Worm (Caenorhabditis elegans) whole organism, L3 larva: ENCODE data around the gene arrd-5.

Experiments used
- ZK546.5 ChIP-seq: sonication (generic microtip); optimal IDR thresholded peaks from 2 replicates; lab custom pipeline; 2017; ENCODE audit warnings: missing biosample characterization, missing genetic modification characterization
- aly-2 ChIP-seq: fragments of 150-350 bp; optimal IDR thresholded peaks from 2 replicates; lab custom pipeline; 2014; ENCODE audit warnings: missing biosample characterization, missing genetic modification characterization
- ama-1 ChIP-seq: fragments of 150-350 bp; optimal IDR thresholded peaks from 2 replicates; lab custom pipeline; 2018
- ceh-28 ChIP-seq: fragments of 150-350 bp; optimal IDR thresholded peaks from 2 replicates; lab custom pipeline; 2014; ENCODE audit warnings: missing biosample characterization, missing genetic modification reagents, missing genetic modification characterization
- ceh-9 ChIP-seq: sonication (generic microtip); optimal IDR thresholded peaks from 2 replicates; lab custom pipeline; 2018; ENCODE audit warnings: missing biosample characterization, missing genetic modification characterization
- daf-12 ChIP-seq: fragments of 150-350 bp; optimal IDR thresholded peaks from 2 replicates; lab custom pipeline; 2014; ENCODE audit warnings: missing biosample characterization, missing genetic modification reagents, missing genetic modification characterization
- egl-27 ChIP-seq: sonication (generic microtip); optimal IDR thresholded peaks from 4 replicates; lab custom pipeline; 2017; ENCODE audit warnings: missing biosample characterization, missing genetic modification reagents, missing genetic modification characterization
- elt-2 ChIP-seq: sonication (generic microtip); optimal IDR thresholded peaks from 2 replicates; lab custom pipeline; 2016; ENCODE audit warnings: missing genetic modification reagents, mild to moderate bottlenecking, missing genetic modification characterization, missing compliant biosample characterization
- elt-3 ChIP-seq, 3 experiments: fragments of 150-350 bp in 1 of 3; sonication (generic microtip) in 2 of 3; optimal IDR thresholded peaks; 2 replicates in 2 of 3; 4 replicates in 1 of 3; lab custom pipeline; 2014 to 2017; ENCODE audit warnings: missing biosample characterization in 3 of 3, missing genetic modification characterization in 3 of 3
- eor-1 ChIP-seq, 2 experiments: fragments of 150-350 bp; optimal IDR thresholded peaks; 2 replicates each; lab custom pipeline; 2014 to 2018; ENCODE audit warnings: missing biosample characterization in 2 of 2, missing genetic modification characterization in 2 of 2
- fkh-2 ChIP-seq: fragments of 150-350 bp; optimal IDR thresholded peaks from 2 replicates; lab custom pipeline; 2014; ENCODE audit warnings: missing biosample characterization, missing genetic modification reagents, missing genetic modification characterization
- jun-1 ChIP-seq: fragments of 150-350 bp; optimal IDR thresholded peaks from 2 replicates; lab custom pipeline; 2014; ENCODE audit warnings: missing biosample characterization, missing genetic modification reagents, missing genetic modification characterization
- lin-15B ChIP-seq: fragments of 150-350 bp; optimal IDR thresholded peaks from 2 replicates; lab custom pipeline; 2014; ENCODE audit warnings: missing biosample characterization, missing genetic modification characterization
- lin-39 ChIP-seq: fragments of 150-350 bp; optimal IDR thresholded peaks from 2 replicates; lab custom pipeline; 2018; ENCODE audit warnings: missing biosample characterization, missing genetic modification reagents, missing genetic modification characterization
- lsy-12 ChIP-seq: sonication (generic microtip); optimal IDR thresholded peaks from 2 replicates; lab custom pipeline; 2016; ENCODE audit warnings: mild to moderate bottlenecking, missing genetic modification characterization, missing compliant biosample characterization
- mml-1 ChIP-seq: fragments of 150-350 bp; sonication (generic microtip); optimal IDR thresholded peaks from 3 replicates; lab custom pipeline; 2014; ENCODE audit warnings: missing biosample characterization, missing genetic modification characterization
- nfya-1 ChIP-seq: sonication (generic microtip); optimal IDR thresholded peaks from 2 replicates; lab custom pipeline; 2017; ENCODE audit warnings: missing genetic modification characterization, mild to moderate bottlenecking, missing compliant biosample characterization, antibody characterized with exemption, moderate library complexity; ENCODE audit not compliant: insufficient read depth
- nhr-11 ChIP-seq: fragments of 150-350 bp; optimal IDR thresholded peaks from 2 replicates; lab custom pipeline; 2014; ENCODE audit warnings: missing biosample characterization, missing genetic modification characterization
- nhr-23 ChIP-seq: fragments of 150-350 bp; optimal IDR thresholded peaks from 2 replicates; lab custom pipeline; 2014; ENCODE audit warnings: missing biosample characterization, missing genetic modification reagents, missing genetic modification characterization
- nhr-237 ChIP-seq: fragments of 150-350 bp; optimal IDR thresholded peaks from 2 replicates; lab custom pipeline; 2014; ENCODE audit warnings: missing biosample characterization, missing genetic modification characterization
- nhr-43 ChIP-seq: sonication (generic microtip); optimal IDR thresholded peaks from 2 replicates; lab custom pipeline; 2016; ENCODE audit warnings: mild to moderate bottlenecking, missing genetic modification characterization, missing compliant biosample characterization; ENCODE audit not compliant: poor library complexity, severe bottlenecking
- nhr-67 ChIP-seq: fragments of 150-350 bp; optimal IDR thresholded peaks from 2 replicates; lab custom pipeline; 2014; ENCODE audit warnings: missing biosample characterization, missing genetic modification characterization
- pqm-1 ChIP-seq: fragments of 150-350 bp; optimal IDR thresholded peaks from 2 replicates; lab custom pipeline; 2017; ENCODE audit warnings: missing biosample characterization, missing genetic modification characterization, inconsistent platforms
- sea-2 ChIP-seq: fragments of 150-350 bp; sonication (generic microtip); optimal IDR thresholded peaks from 4 replicates; lab custom pipeline; 2014; ENCODE audit warnings: missing biosample characterization, missing genetic modification reagents, missing genetic modification characterization
- tbx-2 ChIP-seq: sonication (generic microtip); optimal IDR thresholded peaks from 2 replicates; lab custom pipeline; 2016; ENCODE audit warnings: mild to moderate bottlenecking, missing genetic modification characterization, missing compliant biosample characterization
- unc-39 ChIP-seq: sonication (generic microtip); optimal IDR thresholded peaks from 4 replicates; lab custom pipeline; 2017; ENCODE audit warnings: missing biosample characterization, missing genetic modification characterization
- ztf-11 ChIP-seq: fragments of 150-350 bp; optimal IDR thresholded peaks from 2 replicates; lab custom pipeline; 2014; ENCODE audit warnings: missing biosample characterization, missing genetic modification characterization
- ztf-4 ChIP-seq: fragments of 150-350 bp; optimal IDR thresholded peaks from 2 replicates; lab custom pipeline; 2014; ENCODE audit warnings: missing biosample characterization, missing genetic modification characterization

Gene arrd-5

DNA sequence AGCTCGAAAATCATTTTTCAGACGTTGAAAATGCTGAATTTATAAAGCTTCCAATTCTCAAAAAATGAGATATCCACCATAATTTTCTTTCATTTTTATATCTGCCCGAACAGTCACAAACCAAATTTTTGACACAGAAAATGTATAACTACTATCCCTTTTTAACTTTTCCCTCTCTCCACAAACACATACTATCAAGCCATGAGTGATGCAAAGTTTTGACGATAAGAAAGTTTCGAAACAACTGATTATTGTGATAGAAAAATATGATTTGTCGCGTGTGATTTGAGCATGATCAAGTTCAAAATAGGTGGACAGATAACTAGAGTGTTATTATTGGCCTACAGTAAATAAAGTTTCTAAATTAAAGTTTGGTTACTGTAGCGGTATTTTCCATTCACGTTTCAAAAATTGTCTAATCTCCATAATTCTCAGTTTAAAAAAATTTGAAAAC, 27.5 kb upstream of the arrd-5 start, which contains the start of gene cyp-13A8:
cyp-13A8 (minus strand) TSS at position 51 of the 454 bp plus-strand sequence.
- TF ChIP-seq nhr-43 (tag; lab: Kevin White, UChicago) (no peak), ZK546.5 (no peak), ceh-28 (no peak), elt-2 (tag; lab: Kevin White, UChicago) (peak; percentile 74), jun-1 (no peak), daf-12 (tag; lab: Kevin White, UChicago) (no peak), mml-1 (tag; lab: Kevin White, UChicago) (no peak), ztf-4 (tag; lab: Kevin White, UChicago) (no peak), nhr-11 (tag; lab: Kevin White, UChicago) (no peak), elt-3 (tag; optimal IDR thresholded peaks at IDR 0.05; lab: Kevin White, UChicago) (peak in 1 of 3 experiments; percentile 14), unc-39 (tag; lab: Kevin White, UChicago) (no peak), fkh-2 (tag; lab: Kevin White, UChicago) (no peak), egl-27 (tag; lab: Kevin White, UChicago) (no peak), pqm-1 (tag; lab: Kevin White, UChicago) (peak; percentile 89), ceh-9 (tag; lab: Kevin White, UChicago) (no peak)

DNA sequence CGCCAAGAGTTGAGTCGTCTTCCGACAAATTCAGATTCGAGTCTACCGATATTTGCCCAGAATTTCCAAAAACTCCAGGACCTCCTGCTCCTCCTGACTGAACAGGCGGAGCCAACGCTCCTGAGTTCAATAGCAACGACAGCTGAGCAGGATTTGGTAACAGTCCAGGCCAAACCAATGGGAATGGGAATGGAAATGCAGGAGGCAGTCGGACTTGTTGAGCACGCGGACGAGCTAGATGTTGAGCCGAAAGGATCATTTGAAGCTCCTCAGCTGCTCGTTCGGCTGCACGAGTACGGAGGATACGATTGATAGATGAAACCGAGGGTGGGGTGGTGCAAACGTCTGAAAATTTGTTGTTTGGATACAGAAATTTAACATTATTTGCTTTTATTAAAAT, 8.1 kb upstream of the arrd-5 start:
- no peak for TF ChIP-seq elt-2 (tag; lab: Kevin White, UChicago)
- no peak for TF ChIP-seq ZK546.5
- TF ChIP-seq tbx-2 (tag; lab: Kevin White, UChicago) = no peak
- TF ChIP-seq aly-2 (tag; lab: Kevin White, UChicago) = no peak
- TF ChIP-seq eor-1 (tag; optimal IDR thresholded peaks at IDR 0.05; lab: Kevin White, UChicago) = no peak
- no peak for TF ChIP-seq nhr-11 (tag; lab: Kevin White, UChicago)

DNA sequence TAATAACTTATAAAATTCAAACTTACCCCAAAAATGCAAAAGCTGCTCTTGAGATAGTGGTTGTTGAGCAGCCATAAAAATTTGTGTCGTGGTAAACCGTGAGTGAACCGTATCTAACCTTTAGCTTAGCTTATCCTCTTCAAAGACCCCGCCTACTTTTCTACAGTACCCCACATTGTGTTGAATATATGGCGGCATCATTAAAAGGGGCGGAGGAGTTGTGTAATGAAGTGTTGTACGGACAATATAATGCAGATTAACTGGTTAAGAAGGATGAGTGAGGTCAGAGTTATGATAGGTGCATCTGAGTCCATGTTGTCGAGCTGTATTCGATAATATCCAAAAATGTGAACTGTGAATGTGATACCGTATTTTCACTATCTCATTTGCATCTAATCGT, 7.2 kb upstream of the arrd-5 start, which contains the start of gene eyg-1:
eyg-1 (minus strand) TSS at position 101 of the 400 bp plus-strand sequence.
- TF ChIP-seq daf-12 (tag; lab: Kevin White, UChicago) = no peak
- no peak for TF ChIP-seq nhr-23 (tag; lab: Kevin White, UChicago)

DNA sequence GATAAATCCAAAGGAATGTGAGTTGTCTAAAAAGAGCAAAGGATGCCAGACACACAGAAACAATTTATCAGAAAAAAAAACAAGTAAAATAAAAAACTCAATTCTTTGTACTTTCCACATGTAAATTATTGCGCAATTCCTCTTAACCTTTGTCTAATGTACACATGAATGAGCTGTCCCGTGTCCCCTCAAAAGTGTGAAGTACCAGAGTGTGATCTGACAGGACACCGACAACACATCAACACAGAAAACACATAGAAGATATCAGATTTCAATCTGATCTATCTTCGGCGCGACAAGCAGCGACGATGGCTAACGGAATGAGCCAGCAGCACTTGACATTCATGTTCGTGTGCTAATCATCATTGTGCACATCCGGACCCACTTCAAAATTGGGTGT, 6.5 kb upstream of the arrd-5 start:
- no peak for TF ChIP-seq nhr-67
- TF ChIP-seq ama-1 (lab: Kevin White, UChicago) = no peak
- TF ChIP-seq eor-1 (tag; optimal IDR thresholded peaks at IDR 0.05; lab: Kevin White, UChicago) = no peak
- TF ChIP-seq nhr-237 (tag; lab: Kevin White, UChicago) = no peak
- TF ChIP-seq ztf-11 (tag; lab: Kevin White, UChicago) = no peak
- no peak for TF ChIP-seq lin-39
- no peak for TF ChIP-seq ztf-4 (tag; lab: Kevin White, UChicago)
- no peak for TF ChIP-seq nhr-23 (tag; lab: Kevin White, UChicago)
- no peak for TF ChIP-seq ceh-9 (tag; lab: Kevin White, UChicago)
- no peak for TF ChIP-seq lin-15B

DNA sequence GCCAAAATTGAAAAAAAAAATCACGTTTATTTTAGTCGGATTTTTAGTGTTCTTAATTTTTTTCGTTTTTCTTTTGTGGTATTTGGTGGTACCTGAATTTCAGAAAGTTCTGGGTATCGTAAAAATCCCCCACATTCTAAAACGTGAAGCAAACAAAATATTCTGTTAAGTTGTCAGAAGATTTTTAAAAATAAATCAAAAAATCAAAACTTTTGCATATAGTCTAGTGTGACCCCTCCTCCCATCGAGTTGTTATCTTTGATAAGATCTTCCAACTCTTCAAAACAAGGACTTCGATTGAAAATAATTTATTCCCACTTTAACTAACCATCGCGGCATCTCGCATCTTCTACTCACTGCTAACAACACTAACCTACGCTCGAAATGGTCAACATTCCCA, 5.9 kb upstream of the arrd-5 start, which contains the start of gene ZK938.1:
ZK938.1 (plus strand) TSS at position 301 of the 400 bp plus-strand sequence.
- TF ChIP-seq nfya-1 (tag; lab: Kevin White, UChicago) = no peak
- no peak for TF ChIP-seq ZK546.5
- TF ChIP-seq sea-2 (GFP tag; lab: Kevin White, UChicago) = no peak
- no peak for TF ChIP-seq pqm-1 (tag; lab: Kevin White, UChicago)
- no peak for TF ChIP-seq egl-27 (tag; lab: Kevin White, UChicago)
- TF ChIP-seq aly-2 (tag; lab: Kevin White, UChicago) = no peak
- no peak for TF ChIP-seq ceh-9 (tag; lab: Kevin White, UChicago)
- no peak for TF ChIP-seq lin-39
- no peak for TF ChIP-seq nhr-11 (tag; lab: Kevin White, UChicago)

DNA sequence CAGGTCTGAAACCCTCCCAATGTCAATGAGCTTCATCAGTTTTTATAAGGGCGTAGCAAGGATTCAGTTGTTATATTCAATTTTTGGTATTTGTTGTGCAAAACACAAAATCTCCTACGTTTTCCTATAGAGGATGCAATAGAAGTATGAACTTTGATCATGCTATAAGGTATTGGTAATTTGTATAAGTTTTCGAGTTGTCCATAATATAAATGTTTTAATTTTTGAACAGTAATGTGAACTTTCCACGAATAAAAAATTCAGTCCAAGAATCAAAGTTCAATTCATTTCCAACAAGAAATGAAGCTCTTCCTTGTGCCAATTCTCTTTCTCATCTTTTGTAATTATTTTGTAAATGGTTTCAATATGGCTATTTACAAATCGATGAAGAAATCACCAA, 4.0 kb upstream of the arrd-5 start, which contains the start of gene ZK938.12:
ZK938.12 (plus strand) TSS at position 301 of the 400 bp plus-strand sequence.
- no peak for TF ChIP-seq ceh-9 (tag; lab: Kevin White, UChicago)
- no peak for TF ChIP-seq lsy-12 (tag; lab: Kevin White, UChicago)
- no peak for TF ChIP-seq nhr-23 (tag; lab: Kevin White, UChicago)
